Worm (Caenorhabditis elegans): ENCODE results near the gene clik-1.

Gene clik-1

DNA sequence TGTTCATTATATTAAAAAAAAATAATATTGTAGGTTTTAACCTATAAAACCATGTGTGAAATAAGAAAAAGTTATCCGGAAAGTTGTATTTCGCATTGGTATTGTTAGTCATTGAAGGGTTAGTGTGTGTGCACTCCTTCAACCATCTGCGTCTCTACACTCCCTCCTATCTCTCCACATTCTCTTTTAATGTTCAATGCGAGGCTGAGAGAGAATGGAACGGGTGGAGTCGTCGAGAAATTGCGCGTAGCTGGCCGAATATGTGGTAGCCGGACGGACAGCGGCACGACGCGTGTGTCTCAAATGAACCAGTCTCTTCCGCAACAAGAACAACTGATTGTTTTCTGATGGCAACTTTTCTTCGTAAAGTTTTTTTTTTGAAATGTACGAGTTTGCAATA lies 28.4 kb upstream of the clik-1 start (continued):
- TF ChIP-seq nhr-23 (tag; optimal IDR thresholded peaks at IDR 0.05) (no peak), ztf-4 (tag; optimal IDR thresholded peaks at IDR 0.05) (no peak), peb-1 (tag; optimal IDR thresholded peaks at IDR 0.05) (no peak), elt-1 (tag; optimal IDR thresholded peaks at IDR 0.05) (no peak), F13H6.1 (tag; optimal IDR thresholded peaks at IDR 0.05) (peak; percentile 38), mdl-1 (tag; optimal IDR thresholded peaks at IDR 0.05) (peak in 1 of 2 experiments; percentile 41), mab-5 (tag; optimal IDR thresholded peaks at IDR 0.05) (no peak), nhr-6 (tag; optimal IDR thresholded peaks at IDR 0.05) (no peak)

ce11 chrV:6796264-6796663 lies 27.7 kb upstream of the clik-1 start:
- TF ChIP-seq aly-2 (tag; optimal IDR thresholded peaks at IDR 0.05): no peak
- TF ChIP-seq ama-1 (optimal IDR thresholded peaks at IDR 0.05): no peak
- TF ChIP-seq Y55F3AM.14 (GFP tag; optimal IDR thresholded peaks at IDR 0.05): no peak
- TF ChIP-seq crh-2 (tag; optimal IDR thresholded peaks at IDR 0.05): peak; percentile 83
- TF ChIP-seq C34F6.9 (tag; optimal IDR thresholded peaks at IDR 0.05): peak; percentile 7
- no peak for TF ChIP-seq F13H6.1 (tag; optimal IDR thresholded peaks at IDR 0.05)

DNA sequence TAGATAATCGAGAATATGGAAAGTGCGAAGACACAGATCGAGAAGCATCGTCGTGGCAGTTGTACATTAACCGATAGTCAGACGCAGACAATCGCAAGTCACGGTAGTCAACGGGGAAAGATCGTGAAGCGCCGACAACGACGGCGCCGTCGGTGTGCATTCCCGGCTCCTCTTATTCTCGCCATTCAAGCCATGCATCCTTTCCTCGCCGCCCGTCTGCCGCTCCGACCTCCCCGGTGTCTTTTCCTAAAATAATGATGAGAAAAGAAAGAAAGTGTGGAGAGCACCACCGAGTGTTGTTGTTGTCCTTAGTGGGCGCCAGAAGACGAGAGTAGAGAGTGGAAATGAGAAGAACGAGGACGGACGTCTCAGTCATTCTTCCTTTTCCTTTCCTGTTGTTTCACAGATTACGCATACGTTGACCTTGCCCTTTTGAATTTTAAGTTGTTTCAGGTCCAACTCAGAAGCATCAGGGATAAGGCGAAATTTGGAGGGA lies 25.3 kb upstream of the clik-1 start, which contains the start of gene ZC404.1:
Gene ZC404.1, plus strand, starts transcription at position 446 of the 496 bp plus-strand sequence.
- peak; percentile 27 for TF ChIP-seq ceh-16 (tag; optimal IDR thresholded peaks at IDR 0.05)
- no peak for TF ChIP-seq ama-1 (optimal IDR thresholded peaks at IDR 0.05)
- TF ChIP-seq snpc-4 (tag; optimal IDR thresholded peaks at IDR 0.05): peak; percentile 62
- no peak for TF ChIP-seq skn-1 (tag; optimal IDR thresholded peaks at IDR 0.05)
- TF ChIP-seq F13H6.1 (tag; optimal IDR thresholded peaks at IDR 0.05): peak; percentile 34
- TF ChIP-seq unc-55 (GFP tag; optimal IDR thresholded peaks at IDR 0.05): peak; percentile 38
- TF ChIP-seq nhr-129 (tag; optimal IDR thresholded peaks at IDR 0.05): peak; percentile 6

DNA sequence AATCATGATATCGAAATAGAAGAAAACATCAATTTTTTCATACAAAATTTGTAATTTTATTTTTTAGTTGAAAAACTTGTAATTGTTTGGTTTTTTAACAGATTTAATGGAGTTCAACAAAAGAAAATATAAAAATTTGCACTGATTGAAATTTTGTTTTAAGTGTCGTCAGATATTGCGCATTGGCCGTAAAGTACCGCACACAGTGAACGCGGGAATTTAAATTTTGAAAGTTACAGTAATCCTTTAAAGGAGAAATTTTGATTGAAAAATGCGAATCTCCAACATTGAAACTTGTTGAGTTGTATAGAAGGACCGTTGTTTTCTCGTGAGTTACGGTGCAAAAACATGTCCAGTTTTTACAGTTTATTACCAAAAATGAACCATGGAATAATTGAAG lies 24.4 kb upstream of the clik-1 start:
- TF ChIP-seq lsy-2 (tag; optimal IDR thresholded peaks at IDR 0.05) (peak in 1 of 2 experiments; percentile 27), ceh-82 (tag; optimal IDR thresholded peaks at IDR 0.05) (no peak)

ce11 chrV:6792565-6792964 lies 24.0 kb upstream of the clik-1 start, which contains the start of gene gck-2:
TSS of gene gck-2 (minus strand) at chrV:6792665.
- TF ChIP-seq Y55F3AM.14 (GFP tag; optimal IDR thresholded peaks at IDR 0.05) (no peak), R02D3.7 (tag; optimal IDR thresholded peaks at IDR 0.05) (no peak), ama-1 (optimal IDR thresholded peaks at IDR 0.05) (no peak), blmp-1 (tag; optimal IDR thresholded peaks at IDR 0.05; ENCODE audit: insufficient read depth) (no peak), lin-11 (tag; optimal IDR thresholded peaks at IDR 0.05) (no peak)

DNA sequence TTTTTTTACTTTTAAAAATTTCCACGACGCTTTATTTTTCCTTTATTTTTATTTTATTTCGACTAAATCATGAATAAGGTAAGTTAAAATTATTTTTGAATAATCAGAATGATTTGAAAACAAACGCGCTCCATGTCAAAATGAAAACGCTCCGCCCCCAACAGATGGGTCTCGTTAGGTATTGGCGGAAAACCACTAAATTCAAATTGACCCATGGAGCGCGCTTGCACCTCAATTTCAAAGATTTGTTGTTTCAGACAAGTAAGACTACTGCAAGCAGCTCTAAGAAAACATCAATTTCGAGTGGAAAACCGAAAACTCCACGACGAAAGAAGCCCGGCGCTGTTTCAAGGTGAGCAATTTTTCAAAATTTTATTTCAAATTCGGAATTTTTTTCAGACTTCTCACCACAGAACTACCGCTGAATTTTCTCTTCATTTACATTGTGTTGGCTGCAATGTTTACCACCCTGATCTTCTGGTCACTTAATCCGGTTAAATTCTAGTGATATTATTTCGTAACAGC lies 19.4 kb upstream of the clik-1 start, which contains the start of gene ZC404.2:
Gene ZC404.2, plus strand, starts transcription at position 47 of the 525 bp plus-strand sequence.
- no peak for TF ChIP-seq nhr-129 (tag; optimal IDR thresholded peaks at IDR 0.05)
- TF ChIP-seq elt-1 (tag; optimal IDR thresholded peaks at IDR 0.05): no peak
- TF ChIP-seq ceh-16 (tag; optimal IDR thresholded peaks at IDR 0.05): no peak
- TF ChIP-seq nhr-12 (tag; optimal IDR thresholded peaks at IDR 0.05): no peak
- no peak for TF ChIP-seq ztf-1 (GFP tag; conservative IDR thresholded peaks at IDR 0.05)
- no peak for TF ChIP-seq lin-13 (GFP tag; optimal IDR thresholded peaks at IDR 0.05)
- TF ChIP-seq dmd-4 (tag; optimal IDR thresholded peaks at IDR 0.05): no peak

- TF ChIP-seq lin-13 (GFP tag; optimal IDR thresholded peaks at IDR 0.05) (peak; percentile 64), nhr-6 (tag; optimal IDR thresholded peaks at IDR 0.05) (no peak), gmeb-1 (tag; optimal IDR thresholded peaks at IDR 0.05) (peak; percentile 96), egl-27 (tag; optimal IDR thresholded peaks at IDR 0.05) (peak; percentile 46), zag-1 (tag; optimal IDR thresholded peaks at IDR 0.05) (peak; percentile 2), nhr-129 (tag; optimal IDR thresholded peaks at IDR 0.05) (peak; percentile 70), lin-11 (tag; optimal IDR thresholded peaks at IDR 0.05) (peak; percentile 71), mab-5 (tag; optimal IDR thresholded peaks at IDR 0.05) (peak; percentile 75), F13H6.1 (tag; optimal IDR thresholded peaks at IDR 0.05) (peak; percentile 74), R02D3.7 (tag; optimal IDR thresholded peaks at IDR 0.05) (peak; percentile 45), sma-9 (GFP tag; optimal IDR thresholded peaks at IDR 0.05) (peak; percentile 88), sma-9 (tag; optimal IDR thresholded peaks at IDR 0.05) (no peak), sma-3 (GFP tag; optimal IDR thresholded peaks at IDR 0.05) (peak; percentile 71), sem-4 (tag; optimal IDR thresholded peaks at IDR 0.05) (peak; percentile 62), fos-1 (tag; optimal IDR thresholded peaks at IDR 0.05) (peak; percentile 32), ceh-16 (tag; optimal IDR thresholded peaks at IDR 0.05) (peak; percentile 38), peb-1 (tag; optimal IDR thresholded peaks at IDR 0.05) (no peak), crh-2 (tag; optimal IDR thresholded peaks at IDR 0.05) (peak; percentile 55), dmd-4 (tag; optimal IDR thresholded peaks at IDR 0.05) (no peak), blmp-1 (tag; optimal IDR thresholded peaks at IDR 0.05; ENCODE audit: insufficient read depth) (peak; percentile 24), nhr-25 (tag; optimal IDR thresholded peaks at IDR 0.05) (no peak), ztf-11 (tag; optimal IDR thresholded peaks at IDR 0.05) (peak; percentile 25), C34F6.9 (tag; optimal IDR thresholded peaks at IDR 0.05) (peak; percentile 80), snpc-4 (tag; optimal IDR thresholded peaks at IDR 0.05) (peak; percentile 3)
Observed at ce11 chrV:6784853-6785492, 16.4 kb upstream of the clik-1 start, which contains the start of the genes spn-4 and spe-39. TSS of gene spn-4 (minus strand) at chrV:6784903. TSS of gene spe-39 (plus strand) at chrV:6785451.

Data from whole organism, L2 larva.